Worm (Caenorhabditis elegans) whole organism, L4/young adult: Measurements from ENCODE around the gene ida-1.

Experiments used
- W03F9.2 ChIP-seq: fragments of 150-350 bp; optimal IDR thresholded peaks from 2 replicates; lab custom pipeline; 2014; ENCODE audit warnings: missing biosample characterization, missing genetic modification characterization
- dao-5 ChIP-seq: sonication (generic microtip); optimal IDR thresholded peaks from 2 replicates; lab custom pipeline; 2016; ENCODE audit warnings: missing genotype, missing genetic modification characterization, moderate library complexity, missing compliant biosample characterization
- him-1 ChIP-seq: sonication (generic microtip); optimal IDR thresholded peaks from 2 replicates; lab custom pipeline; 2016; ENCODE audit warnings: missing genotype, missing genetic modification reagents, missing genetic modification characterization, missing compliant biosample characterization

DNA sequence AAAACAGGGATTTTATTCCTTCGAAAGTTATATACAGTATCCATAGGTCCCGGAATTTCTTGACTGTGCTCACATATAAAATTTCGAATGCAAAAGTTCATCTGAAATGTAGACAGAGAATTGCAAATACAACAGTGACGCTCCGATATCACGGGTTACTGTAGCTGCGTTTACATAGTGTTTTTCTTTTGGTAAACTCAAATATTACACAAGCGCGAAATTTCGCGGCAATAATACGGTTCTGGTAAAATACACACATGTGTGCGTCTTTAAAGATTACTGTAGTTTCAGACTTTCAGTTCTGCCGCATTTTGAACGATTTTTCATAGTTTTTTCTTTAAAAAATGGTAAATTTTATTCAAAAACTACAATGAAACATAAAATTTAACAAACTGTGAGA lies 35.2 kb downstream of the ida-1 start, which contains the start of gene rev-3:
- no peak for TF ChIP-seq W03F9.2 (tag; lab: Kevin White, UChicago)
- no peak for TF ChIP-seq dao-5 (tag; lab: Kevin White, UChicago)
- TF ChIP-seq him-1 (tag; lab: Kevin White, UChicago) = no peak
